Worm (Caenorhabditis elegans): ENCODE data around the gene T19C3.6.
A peak's percentile ranks its signal among the peaks of the same experiment; 100 is the strongest.

T19C3.6 gene

ce11 chrIII:654365-654764 lies 23.0 kb upstream of the T19C3.6 start:
- TF ChIP-seq T22C8.4 (GFP tag; IDR thresholded peaks at IDR 0.05) (no peak), med-1 (GFP tag; optimal IDR thresholded peaks at IDR 0.05; ENCODE audit: insufficient read depth) (no peak), tab-1 (GFP tag; IDR thresholded peaks at IDR 0.05) (no peak), ztf-29 (GFP tag; IDR thresholded peaks at IDR 0.05) (no peak), cog-1 (tag; optimal IDR thresholded peaks at IDR 0.05) (no peak), klf-2 (GFP tag; conservative IDR thresholded peaks at IDR 0.05) (no peak), flt-1 (GFP tag; IDR thresholded peaks at IDR 0.05) (no peak), ztf-23 (GFP tag; IDR thresholded peaks at IDR 0.05) (no peak), ref-1 (GFP tag; conservative IDR thresholded peaks at IDR 0.05) (no peak)

- TF ChIP-seq T22C8.4 (GFP tag; IDR thresholded peaks at IDR 0.05) = no peak
- no peak for TF ChIP-seq flt-1 (GFP tag; IDR thresholded peaks at IDR 0.05)
- no peak for TF ChIP-seq med-1 (GFP tag; optimal IDR thresholded peaks at IDR 0.05; ENCODE audit: insufficient read depth)
- no peak for TF ChIP-seq klf-2 (GFP tag; conservative IDR thresholded peaks at IDR 0.05)
- no peak for TF ChIP-seq tab-1 (GFP tag; IDR thresholded peaks at IDR 0.05)
- no peak for TF ChIP-seq cog-1 (tag; optimal IDR thresholded peaks at IDR 0.05)
- TF ChIP-seq ztf-29 (GFP tag; IDR thresholded peaks at IDR 0.05) = no peak
- TF ChIP-seq ztf-23 (GFP tag; IDR thresholded peaks at IDR 0.05) = no peak
- no peak for TF ChIP-seq ref-1 (GFP tag; conservative IDR thresholded peaks at IDR 0.05)
Measured at ce11 chrIII:651587-651986, 20.3 kb upstream of the T19C3.6 start.

DNA sequence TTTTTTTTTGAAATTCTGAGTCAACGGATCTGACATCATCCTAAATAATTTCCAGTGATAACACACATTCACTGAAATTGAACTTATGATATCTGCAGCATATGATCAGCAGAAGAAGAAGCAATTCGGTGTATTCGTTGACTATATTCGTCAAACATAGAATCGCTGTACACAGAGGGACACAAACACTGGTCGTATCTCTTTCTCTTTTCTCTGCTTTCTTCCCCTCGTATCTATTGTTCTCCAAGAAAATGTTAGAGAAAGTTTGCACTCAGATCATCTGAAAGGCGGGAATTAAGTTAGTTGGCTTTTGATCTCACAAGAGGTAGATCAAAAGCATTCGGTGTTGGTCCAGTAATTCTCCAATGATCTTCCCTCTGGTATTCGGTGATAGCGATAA lies 19.2 kb upstream of the T19C3.6 start:
- TF ChIP-seq med-1 (GFP tag; optimal IDR thresholded peaks at IDR 0.05; ENCODE audit: insufficient read depth) (no peak), ztf-23 (GFP tag; IDR thresholded peaks at IDR 0.05) (no peak), klf-2 (GFP tag; conservative IDR thresholded peaks at IDR 0.05) (no peak), cog-1 (tag; optimal IDR thresholded peaks at IDR 0.05) (no peak), ref-1 (GFP tag; conservative IDR thresholded peaks at IDR 0.05) (no peak), flt-1 (GFP tag; IDR thresholded peaks at IDR 0.05) (no peak), tab-1 (GFP tag; IDR thresholded peaks at IDR 0.05) (no peak), ztf-29 (GFP tag; IDR thresholded peaks at IDR 0.05) (no peak)

DNA sequence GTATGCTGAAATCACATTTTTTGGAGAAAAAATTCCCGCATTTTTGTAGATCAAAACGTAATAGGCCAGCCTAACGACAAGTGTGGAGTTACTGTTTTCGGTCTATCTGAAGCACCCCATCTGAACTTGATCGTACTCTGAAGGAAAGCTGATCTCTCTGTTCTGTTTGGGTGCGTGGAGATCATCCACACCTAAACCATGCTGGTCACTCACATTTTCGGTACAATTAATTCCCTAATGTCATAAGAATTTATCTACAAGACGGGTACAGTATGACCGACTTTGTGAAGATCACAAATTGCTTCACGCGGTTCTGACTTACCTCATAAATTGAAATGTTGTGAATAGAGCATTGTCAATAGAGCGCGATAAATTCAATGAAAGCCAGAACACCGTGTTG lies 18.6 kb upstream of the T19C3.6 start:
- no peak for TF ChIP-seq ztf-29 (GFP tag; IDR thresholded peaks at IDR 0.05)
- TF ChIP-seq ref-1 (GFP tag; conservative IDR thresholded peaks at IDR 0.05) = no peak
- no peak for TF ChIP-seq cog-1 (tag; optimal IDR thresholded peaks at IDR 0.05)
- TF ChIP-seq T22C8.4 (GFP tag; IDR thresholded peaks at IDR 0.05) = no peak
- no peak for TF ChIP-seq tab-1 (GFP tag; IDR thresholded peaks at IDR 0.05)
- TF ChIP-seq flt-1 (GFP tag; IDR thresholded peaks at IDR 0.05) = no peak
- TF ChIP-seq ztf-23 (GFP tag; IDR thresholded peaks at IDR 0.05) = no peak
- no peak for TF ChIP-seq med-1 (GFP tag; optimal IDR thresholded peaks at IDR 0.05; ENCODE audit: insufficient read depth)
- TF ChIP-seq klf-2 (GFP tag; conservative IDR thresholded peaks at IDR 0.05) = no peak

- TF ChIP-seq cog-1 (tag; optimal IDR thresholded peaks at IDR 0.05) (no peak), klf-2 (GFP tag; conservative IDR thresholded peaks at IDR 0.05) (no peak), ztf-29 (GFP tag; IDR thresholded peaks at IDR 0.05) (no peak)
Measured at ce11 chrIII:647248-647647, 15.9 kb upstream of the T19C3.6 start.

DNA sequence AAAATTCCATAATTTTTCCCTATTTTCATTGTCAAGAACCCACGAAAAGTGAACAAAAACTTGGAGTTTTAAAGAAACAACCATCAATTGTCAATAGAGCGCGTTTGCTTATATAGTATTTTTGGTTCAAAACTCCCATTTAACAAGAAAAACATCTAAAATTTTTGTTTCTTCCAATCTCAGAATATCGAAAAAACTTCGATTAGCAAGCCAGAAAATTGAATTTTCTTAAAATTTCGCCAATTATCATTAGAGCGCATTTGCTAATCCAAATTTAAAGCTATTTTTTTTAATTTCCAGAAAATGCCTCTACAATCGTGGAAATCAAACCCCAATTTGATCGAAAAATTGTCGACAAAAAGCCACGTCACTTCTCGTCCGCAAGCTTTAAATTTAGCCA lies 15.1 kb upstream of the T19C3.6 start, which contains the start of gene orai-1:
TSS of gene orai-1 (plus strand) at position 301 of the 400 bp plus-strand sequence.
- TF ChIP-seq klf-2 (GFP tag; conservative IDR thresholded peaks at IDR 0.05) (no peak), tab-1 (GFP tag; IDR thresholded peaks at IDR 0.05) (no peak), cog-1 (tag; optimal IDR thresholded peaks at IDR 0.05) (no peak), flt-1 (GFP tag; IDR thresholded peaks at IDR 0.05) (no peak)

DNA sequence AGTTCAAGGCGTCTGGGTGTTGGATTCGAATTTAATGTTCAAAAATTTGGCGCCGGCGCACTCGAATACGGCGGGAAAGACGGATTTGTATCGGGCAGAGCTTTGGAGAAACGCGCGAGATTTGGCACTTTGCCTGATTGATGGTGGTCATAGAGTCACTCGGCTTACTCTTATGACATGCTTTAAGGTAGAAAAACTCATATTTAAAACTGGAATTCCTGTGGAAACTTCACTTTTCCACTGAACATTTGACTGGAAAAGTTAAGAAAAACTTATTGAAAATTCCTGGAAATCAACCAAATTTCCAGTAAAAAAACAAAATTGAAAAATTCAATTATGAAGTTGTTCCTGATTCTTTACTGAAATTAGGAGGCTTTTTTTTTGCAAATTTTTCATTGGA lies 13.3 kb upstream of the T19C3.6 start:
- TF ChIP-seq ref-1 (GFP tag; conservative IDR thresholded peaks at IDR 0.05) = no peak
- TF ChIP-seq cog-1 (tag; optimal IDR thresholded peaks at IDR 0.05) = no peak
- no peak for TF ChIP-seq klf-2 (GFP tag; conservative IDR thresholded peaks at IDR 0.05)

DNA sequence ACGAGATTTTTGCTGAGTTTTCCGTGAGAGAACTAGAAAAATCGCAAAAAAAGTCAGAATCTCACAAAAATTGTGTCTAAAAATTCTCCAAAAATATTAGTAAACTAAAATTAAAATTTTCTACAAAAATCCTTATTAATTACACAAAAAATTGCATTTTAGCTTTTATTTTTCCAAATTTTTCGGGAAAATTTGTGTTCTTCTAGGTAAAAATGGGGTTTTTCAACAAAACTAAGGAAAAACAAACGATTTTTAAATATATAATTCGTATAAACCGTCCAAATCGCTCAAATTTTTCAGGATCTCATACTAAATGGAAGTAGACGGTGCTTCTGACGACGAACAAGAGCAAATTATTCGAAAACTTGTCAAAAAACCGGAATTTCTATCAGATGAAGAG lies 10.4 kb upstream of the T19C3.6 start, which contains the start of gene W06E11.1:
TSS of gene W06E11.1 (plus strand) at position 301 of the 400 bp plus-strand sequence.
- TF ChIP-seq flt-1 (GFP tag; IDR thresholded peaks at IDR 0.05) (no peak), T22C8.4 (GFP tag; IDR thresholded peaks at IDR 0.05) (no peak), med-1 (GFP tag; optimal IDR thresholded peaks at IDR 0.05; ENCODE audit: insufficient read depth) (no peak), cog-1 (tag; optimal IDR thresholded peaks at IDR 0.05) (no peak)

ce11 chrIII:640198-640803 lies 9.0 kb upstream of the T19C3.6 start, which contains the start of the genes tag-266 and tag-267:
Gene tag-266 (minus strand): TSS chrIII:640226.
Gene tag-267 (plus strand): TSS chrIII:640790.
- TF ChIP-seq klf-2 (GFP tag; conservative IDR thresholded peaks at IDR 0.05) = peak; percentile 74
- TF ChIP-seq flt-1 (GFP tag; IDR thresholded peaks at IDR 0.05) = peak; percentile 81; the same call in 1 of the 2 replicates
- TF ChIP-seq cog-1 (tag; optimal IDR thresholded peaks at IDR 0.05) = peak; percentile 94
- TF ChIP-seq tab-1 (GFP tag; IDR thresholded peaks at IDR 0.05) = no peak
- TF ChIP-seq ref-1 (GFP tag; conservative IDR thresholded peaks at IDR 0.05) = no peak
- TF ChIP-seq T22C8.4 (GFP tag; IDR thresholded peaks at IDR 0.05) = peak; percentile 57; the same call in 1 of the 2 replicates
- peak; percentile 81 for TF ChIP-seq ztf-23 (GFP tag; IDR thresholded peaks at IDR 0.05)

- no peak for TF ChIP-seq med-1 (GFP tag; optimal IDR thresholded peaks at IDR 0.05; ENCODE audit: insufficient read depth)
- no peak for TF ChIP-seq ztf-23 (GFP tag; IDR thresholded peaks at IDR 0.05)
- TF ChIP-seq ztf-29 (GFP tag; IDR thresholded peaks at IDR 0.05) = no peak
- TF ChIP-seq flt-1 (GFP tag; IDR thresholded peaks at IDR 0.05) = no peak
- no peak for TF ChIP-seq klf-2 (GFP tag; conservative IDR thresholded peaks at IDR 0.05)
- TF ChIP-seq tab-1 (GFP tag; IDR thresholded peaks at IDR 0.05) = no peak
Measured at ce11 chrIII:638319-638718, 7.0 kb upstream of the T19C3.6 start, which contains the start of gene sbds-1. Gene sbds-1 (minus strand): TSS chrIII:638419.
